Fruit fly (Drosophila melanogaster) whole organism, wandering third instar larva: ENCODE measurements around the gene NijC.

ENCODE experiments used
- CG9705 ChIP-seq: fragments of 200-800 bp; sonication (Bioruptor generic); optimal IDR thresholded peaks from 2 replicates; lab custom pipeline; 2018; ENCODE audit warnings: missing biosample characterization, mild to moderate bottlenecking, missing genetic modification characterization
- Dfd ChIP-seq: fragments of >200 bp; optimal IDR thresholded peaks from 2 replicates; lab custom pipeline; 2017; ENCODE audit warnings: missing biosample characterization, missing genetic modification characterization
- Dif ChIP-seq: fragments of 200-275, 200-300 bp; sonication (Bioruptor generic); optimal IDR thresholded peaks from 2 replicates; lab custom pipeline; 2018; ENCODE audit warnings: missing biosample characterization, missing genetic modification characterization; ENCODE audit not compliant: partially characterized antibody
- GATAd ChIP-seq: sonication (Bioruptor generic); optimal IDR thresholded peaks from 2 replicates; lab custom pipeline; 2016; ENCODE audit warnings: missing biosample characterization, missing genetic modification characterization
- Hnf4 ChIP-seq: fragments of 200-800 bp; sonication (Bioruptor generic); optimal IDR thresholded peaks from 2 replicates; lab custom pipeline; 2016; ENCODE audit warnings: missing biosample characterization, mild to moderate bottlenecking, missing genetic modification characterization
- br ChIP-seq: fragments of 200-800 bp; sonication (Bioruptor generic); optimal IDR thresholded peaks from 2 replicates; lab custom pipeline; 2016; ENCODE audit warnings: missing biosample characterization, missing genetic modification characterization
- foxo ChIP-seq, 2 experiments: fragments of 200-800 bp; sonication (Bioruptor generic); optimal IDR thresholded peaks; 2 replicates in 1 of 2; 3 replicates in 1 of 2; lab custom pipeline; 2016 to 2017; ENCODE audit warnings: missing biosample characterization in 2 of 2, missing genetic modification characterization in 2 of 2
- jim ChIP-seq: fragments of 175-275, 200-325 bp; sonication (Bioruptor generic); optimal IDR thresholded peaks from 2 replicates; lab custom pipeline; 2016; ENCODE audit warnings: missing biosample characterization, mild to moderate bottlenecking, missing genetic modification characterization
- lola ChIP-seq: fragments of >200 bp; optimal IDR thresholded peaks from 2 replicates; lab custom pipeline; 2017; ENCODE audit warnings: missing biosample characterization, missing genetic modification characterization
- psq ChIP-seq: fragments of 200-800 bp; sonication (Bioruptor generic); optimal IDR thresholded peaks from 3 replicates; lab custom pipeline; 2017; ENCODE audit warnings: missing biosample characterization, mild to moderate bottlenecking, missing genetic modification characterization, moderate library complexity
- sv ChIP-seq: fragments of 200-800 bp; sonication (Bioruptor generic); optimal IDR thresholded peaks from 3 replicates; lab custom pipeline; 2016; ENCODE audit warnings: missing biosample characterization, missing genetic modification characterization
- usp ChIP-seq: fragments of >200 bp; optimal IDR thresholded peaks from 2 replicates; lab custom pipeline; 2017; ENCODE audit warnings: missing biosample characterization, missing genetic modification characterization

dm6 chr3R:12704861-12705260 lies 9.9 kb downstream of the NijC start, which contains the start of gene CG12279:
- TF ChIP-seq GATAd (GFP tag; lab: Kevin White, UChicago), result no peak
- TF ChIP-seq foxo (GFP tag; optimal IDR thresholded peaks at IDR 0.05; lab: Kevin White, UChicago), result no peak
- TF ChIP-seq Hnf4 (GFP tag; lab: Kevin White, UChicago), result no peak
- no peak for TF ChIP-seq br (GFP tag; lab: Kevin White, UChicago)
- TF ChIP-seq psq, result no peak
- TF ChIP-seq usp, result no peak
- no peak for TF ChIP-seq Dif
- no peak for TF ChIP-seq CG9705 (GFP tag; lab: Kevin White, UChicago)
- no peak for TF ChIP-seq jim (GFP tag; lab: Kevin White, UChicago)
- TF ChIP-seq Dfd (GFP tag; lab: Kevin White, UChicago), result no peak
- no peak for TF ChIP-seq lola
- TF ChIP-seq sv, result no peak
